Worm (Caenorhabditis elegans): ENCODE measurements around the gene R12B2.8.

DNA sequence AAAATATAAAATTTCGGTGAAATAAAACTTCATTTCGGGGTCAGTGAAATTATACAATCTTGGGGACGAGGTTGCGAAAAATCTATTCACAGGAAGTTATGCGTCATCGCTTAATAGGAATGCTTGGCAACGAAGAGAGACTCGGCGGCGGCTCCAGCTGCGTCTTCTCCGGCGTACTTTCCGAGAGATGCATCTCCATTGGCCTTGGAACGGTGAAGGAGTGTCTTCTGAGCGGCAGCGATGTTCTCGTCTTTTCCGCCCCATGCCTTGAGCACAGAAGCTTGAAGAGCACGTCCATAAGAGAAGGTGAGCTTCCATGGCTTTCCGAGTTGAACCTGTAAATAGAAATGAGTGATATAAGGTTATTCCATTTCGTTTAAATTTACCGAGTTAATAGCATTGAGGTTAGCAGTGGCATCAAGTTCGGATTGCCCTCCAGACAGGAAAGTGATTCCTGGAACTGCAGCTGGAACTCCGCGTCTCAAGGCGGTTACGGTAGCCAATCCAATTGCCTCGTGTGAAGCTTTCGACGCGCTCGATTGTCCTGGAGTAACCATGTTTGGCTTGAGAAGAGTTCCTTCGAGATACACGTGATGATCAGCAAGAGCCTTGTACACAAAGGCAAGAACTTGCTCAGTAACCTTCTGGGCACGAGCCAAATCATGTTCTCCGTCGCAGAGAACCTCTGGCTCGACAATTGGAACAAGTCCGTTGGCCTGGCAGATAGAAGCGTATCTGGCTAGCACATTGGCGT lies 51.1 kb downstream of the R12B2.8 start:
- TF ChIP-seq ztf-23 (GFP tag; IDR thresholded peaks at IDR 0.05) (no peak), klf-2 (GFP tag; conservative IDR thresholded peaks at IDR 0.05) (no peak)
